Fruit fly (Drosophila melanogaster): ENCODE results near the gene CG14034.

CG14034 gene

dm6 chr2L:5254105-5254711 lies 37.9 kb upstream of the CG14034 start:
- TF ChIP-seq CG32264 (GFP tag; optimal IDR thresholded peaks at IDR 0.05) (peak; percentile 93), sv (GFP tag; optimal IDR thresholded peaks at IDR 0.05) (no peak), h (GFP tag; optimal IDR thresholded peaks at IDR 0.05) (peak; percentile 96), Mio (GFP tag; optimal IDR thresholded peaks at IDR 0.05) (peak; percentile 7), sage (GFP tag; optimal IDR thresholded peaks at IDR 0.05) (peak; percentile 92), fru (GFP tag; optimal IDR thresholded peaks at IDR 0.05) (peak; percentile 97), Jra (GFP tag; optimal IDR thresholded peaks at IDR 0.05) (peak; percentile 82), pan (optimal IDR thresholded peaks at IDR 0.05) (no peak), rgr (GFP tag; optimal IDR thresholded peaks at IDR 0.05) (peak; percentile 95), tai (GFP tag; optimal IDR thresholded peaks at IDR 0.05) (peak; percentile 87), Hr78 (GFP tag; optimal IDR thresholded peaks at IDR 0.05) (no peak), psq (GFP tag; optimal IDR thresholded peaks at IDR 0.05) (peak; percentile 91), foxo (GFP tag; optimal IDR thresholded peaks at IDR 0.05) (peak; percentile 74 to 97), dmrt93B (GFP tag; optimal IDR thresholded peaks at IDR 0.05) (peak; percentile 89), N (GFP tag; optimal IDR thresholded peaks at IDR 0.05) (no peak), Dfd (GFP tag; optimal IDR thresholded peaks at IDR 0.05) (no peak), woc (GFP tag; optimal IDR thresholded peaks at IDR 0.05) (peak; percentile 95), Abd-B (GFP tag; optimal IDR thresholded peaks at IDR 0.05) (no peak), brk (GFP tag; optimal IDR thresholded peaks at IDR 0.05) (peak; percentile 92), Hnf4 (GFP tag; optimal IDR thresholded peaks at IDR 0.05) (peak; percentile 95), ey (GFP tag; optimal IDR thresholded peaks at IDR 0.05) (peak; percentile 96), Vsx2 (GFP tag; optimal IDR thresholded peaks at IDR 0.05; ENCODE audit: partially characterized antibody) (no peak), dl (GFP tag; optimal IDR thresholded peaks at IDR 0.05; ENCODE audit: insufficient read depth in 1 of 2, partially characterized antibody in 2 of 2) (no peak), Dif (GFP tag; optimal IDR thresholded peaks at IDR 0.05; ENCODE audit: partially characterized antibody) (no peak), dsf (GFP tag; optimal IDR thresholded peaks at IDR 0.05; ENCODE audit: borderline replicate concordance) (peak; percentile 76), Hr83 (GFP tag; optimal IDR thresholded peaks at IDR 0.05; ENCODE audit: poor library complexity, severe bottlenecking) (no peak), GATAd (GFP tag; optimal IDR thresholded peaks at IDR 0.05) (no peak), Rel (GFP tag; optimal IDR thresholded peaks at IDR 0.05) (peak; percentile 10), Rel (tag; optimal IDR thresholded peaks at IDR 0.05) (peak; percentile 60), Sp1 (GFP tag; optimal IDR thresholded peaks at IDR 0.05) (peak; percentile 96), CG9705 (GFP tag; optimal IDR thresholded peaks at IDR 0.05) (peak; percentile 72), lola (GFP tag; optimal IDR thresholded peaks at IDR 0.05) (no peak), OdsH (GFP tag; optimal IDR thresholded peaks at IDR 0.05) (peak; percentile 96), HLH106 (tag; optimal IDR thresholded peaks at IDR 0.05) (peak; percentile 95), Myc (optimal IDR thresholded peaks at IDR 0.05) (no peak), CrebA (GFP tag; optimal IDR thresholded peaks at IDR 0.05; ENCODE audit: borderline replicate concordance) (peak; percentile 80), br (GFP tag; optimal IDR thresholded peaks at IDR 0.05) (peak; percentile 96), usp (GFP tag; optimal IDR thresholded peaks at IDR 0.05) (no peak), jim (GFP tag; optimal IDR thresholded peaks at IDR 0.05) (no peak)

- TF ChIP-seq dsf (GFP tag; optimal IDR thresholded peaks at IDR 0.05; ENCODE audit: borderline replicate concordance) = peak; percentile 21
- TF ChIP-seq Dfd (GFP tag; optimal IDR thresholded peaks at IDR 0.05) = no peak
- TF ChIP-seq Dif (GFP tag; optimal IDR thresholded peaks at IDR 0.05; ENCODE audit: partially characterized antibody) = peak; percentile 41
- peak; percentile 60 for TF ChIP-seq dmrt93B (GFP tag; optimal IDR thresholded peaks at IDR 0.05)
- peak; percentile 58 for TF ChIP-seq CG9705 (GFP tag; optimal IDR thresholded peaks at IDR 0.05)
- TF ChIP-seq jim (GFP tag; optimal IDR thresholded peaks at IDR 0.05) = no peak
- peak; percentile 87 for TF ChIP-seq fru (GFP tag; optimal IDR thresholded peaks at IDR 0.05)
- TF ChIP-seq tai (GFP tag; optimal IDR thresholded peaks at IDR 0.05) = peak; percentile 74
- TF ChIP-seq rgr (GFP tag; optimal IDR thresholded peaks at IDR 0.05) = peak; percentile 66
- no peak for TF ChIP-seq Mio (GFP tag; optimal IDR thresholded peaks at IDR 0.05)
- no peak for TF ChIP-seq Abd-B (GFP tag; optimal IDR thresholded peaks at IDR 0.05)
- TF ChIP-seq Myc (optimal IDR thresholded peaks at IDR 0.05) = no peak
- TF ChIP-seq Hr83 (GFP tag; optimal IDR thresholded peaks at IDR 0.05; ENCODE audit: poor library complexity, severe bottlenecking) = no peak
- TF ChIP-seq foxo (GFP tag; optimal IDR thresholded peaks at IDR 0.05) = peak in 1 of 2 experiments; percentile 81
- TF ChIP-seq dl (GFP tag; optimal IDR thresholded peaks at IDR 0.05; ENCODE audit: insufficient read depth in 1 of 2, partially characterized antibody in 2 of 2) = no peak
- TF ChIP-seq OdsH (GFP tag; optimal IDR thresholded peaks at IDR 0.05) = peak; percentile 82
- TF ChIP-seq Sp1 (GFP tag; optimal IDR thresholded peaks at IDR 0.05) = peak; percentile 80
- peak; percentile 90 for TF ChIP-seq woc (GFP tag; optimal IDR thresholded peaks at IDR 0.05)
- TF ChIP-seq sv (GFP tag; optimal IDR thresholded peaks at IDR 0.05) = no peak
- no peak for TF ChIP-seq N (GFP tag; optimal IDR thresholded peaks at IDR 0.05)
- TF ChIP-seq Vsx2 (GFP tag; optimal IDR thresholded peaks at IDR 0.05; ENCODE audit: partially characterized antibody) = peak; percentile 14
- peak; percentile 81 for TF ChIP-seq ey (GFP tag; optimal IDR thresholded peaks at IDR 0.05)
- TF ChIP-seq h (GFP tag; optimal IDR thresholded peaks at IDR 0.05) = peak; percentile 82
- TF ChIP-seq psq (GFP tag; optimal IDR thresholded peaks at IDR 0.05) = peak; percentile 77
- TF ChIP-seq brk (GFP tag; optimal IDR thresholded peaks at IDR 0.05) = peak; percentile 63
- TF ChIP-seq usp (GFP tag; optimal IDR thresholded peaks at IDR 0.05) = no peak
- TF ChIP-seq Rel (GFP tag; optimal IDR thresholded peaks at IDR 0.05) = no peak
- TF ChIP-seq Rel (tag; optimal IDR thresholded peaks at IDR 0.05) = peak; percentile 17
- TF ChIP-seq lola (GFP tag; optimal IDR thresholded peaks at IDR 0.05) = no peak
- peak; percentile 31 for TF ChIP-seq Hnf4 (GFP tag; optimal IDR thresholded peaks at IDR 0.05)
- no peak for TF ChIP-seq sage (GFP tag; optimal IDR thresholded peaks at IDR 0.05)
- TF ChIP-seq Hr78 (GFP tag; optimal IDR thresholded peaks at IDR 0.05) = no peak
- TF ChIP-seq pan (optimal IDR thresholded peaks at IDR 0.05) = no peak
- peak; percentile 61 for TF ChIP-seq CrebA (GFP tag; optimal IDR thresholded peaks at IDR 0.05; ENCODE audit: borderline replicate concordance)
- TF ChIP-seq br (GFP tag; optimal IDR thresholded peaks at IDR 0.05) = peak; percentile 75
- TF ChIP-seq GATAd (GFP tag; optimal IDR thresholded peaks at IDR 0.05) = no peak
- TF ChIP-seq HLH106 (tag; optimal IDR thresholded peaks at IDR 0.05) = peak; percentile 82
- TF ChIP-seq CG32264 (GFP tag; optimal IDR thresholded peaks at IDR 0.05) = no peak
- TF ChIP-seq Jra (GFP tag; optimal IDR thresholded peaks at IDR 0.05) = peak; percentile 72
Observed at dm6 chr2L:5252399-5253030, 36.2 kb upstream of the CG14034 start.

Measured in whole organism, wandering third instar larva.